Worm (Caenorhabditis elegans) whole organism, L2 larva: ENCODE results near the gene srg-51.
"Not testable (repeated sequence)": the region's sequence is repeated elsewhere in the genome, so short reads cannot be mapped to it uniquely, and the experiment has no call there.

ENCODE experiments used
- egl-27 ChIP-seq: sonication (generic microtip); optimal IDR thresholded peaks from 3 replicates; lab custom pipeline; 2017; ENCODE audit warnings: missing biosample characterization, missing genetic modification reagents, missing genetic modification characterization
- fos-1 ChIP-seq: fragments of 150-350 bp; optimal IDR thresholded peaks from 2 replicates; lab custom pipeline; 2014; ENCODE audit warnings: missing biosample characterization, missing genetic modification characterization
- lin-13 ChIP-seq: fragments of 150-350 bp; optimal IDR thresholded peaks from 2 replicates; lab custom pipeline; 2014; ENCODE audit warnings: missing biosample characterization, missing genetic modification reagents, missing genetic modification characterization
- lin-39 ChIP-seq: fragments of 150-350 bp; optimal IDR thresholded peaks from 2 replicates; lab custom pipeline; 2014; ENCODE audit warnings: missing biosample characterization, missing genetic modification reagents, missing genetic modification characterization
- lsy-2 ChIP-seq, 2 experiments: fragments of 150-350 bp in 1 of 2; sonication (generic microtip) in 1 of 2; optimal IDR thresholded peaks; 2 replicates each; lab custom pipeline; 2014 to 2017; ENCODE audit warnings: missing biosample characterization in 2 of 2, missing genetic modification characterization in 2 of 2
- mdl-1 ChIP-seq, 2 experiments: fragments of 150-350 bp in 1 of 2; sonication (generic microtip) in 1 of 2; optimal IDR thresholded peaks; 2 replicates each; lab custom pipeline; 2017; ENCODE audit warnings: missing biosample characterization in 2 of 2, missing genetic modification characterization in 2 of 2
- nhr-23 ChIP-seq: fragments of 150-350 bp; optimal IDR thresholded peaks from 2 replicates; lab custom pipeline; 2014; ENCODE audit warnings: missing biosample characterization, missing genetic modification reagents, missing genetic modification characterization
- nhr-237 ChIP-seq: fragments of 150-350 bp; optimal IDR thresholded peaks from 2 replicates; lab custom pipeline; 2014; ENCODE audit warnings: missing biosample characterization, missing genetic modification characterization
- peb-1 ChIP-seq: fragments of 150-350 bp; optimal IDR thresholded peaks from 2 replicates; lab custom pipeline; 2014; ENCODE audit warnings: missing biosample characterization, missing genetic modification characterization
- snpc-4 ChIP-seq: fragments of 150-350 bp; optimal IDR thresholded peaks from 2 replicates; lab custom pipeline; 2014; ENCODE audit warnings: missing biosample characterization, missing genetic modification characterization
- unc-55 ChIP-seq: fragments of 150-350 bp; sonication (generic microtip); optimal IDR thresholded peaks from 3 replicates; lab custom pipeline; 2014; ENCODE audit warnings: missing biosample characterization, missing genetic modification reagents, missing genetic modification characterization
- unc-62 ChIP-seq: fragments of 150-350 bp; optimal IDR thresholded peaks from 2 replicates; lab custom pipeline; 2014; ENCODE audit warnings: missing biosample characterization, missing genetic modification reagents, missing genetic modification characterization
- zag-1 ChIP-seq: fragments of 150-350 bp; optimal IDR thresholded peaks from 2 replicates; lab custom pipeline; 2014; ENCODE audit warnings: missing biosample characterization, missing genetic modification characterization

ce11 chrIV:15133899-15134298 is 6.8 kb downstream of the srg-51 start, which contains the start of gene M199.8:
- TF ChIP-seq lin-39 (tag; lab: Kevin White, UChicago); zag-1 (tag; lab: Kevin White, UChicago); snpc-4 (tag; lab: Kevin White, UChicago); unc-55 (GFP tag; lab: Kevin White, UChicago); lsy-2 (tag; optimal IDR thresholded peaks at IDR 0.05; lab: Kevin White, UChicago); peb-1 (tag; lab: Kevin White, UChicago); nhr-23; mdl-1 (tag; optimal IDR thresholded peaks at IDR 0.05; lab: Kevin White, UChicago); unc-62; lin-13 (GFP tag; lab: Kevin White, UChicago); nhr-237 (tag; lab: Kevin White, UChicago); fos-1 (tag; lab: Kevin White, UChicago); egl-27 (tag; lab: Kevin White, UChicago): not testable (repeated sequence)
